Worm (Caenorhabditis elegans): ENCODE measurements around the gene fut-2.

The fut-2 gene

ce11 chrV:6579992-6580391, 4.3 kb upstream of the fut-2 start, which contains the start of gene EGAP9.3:
Gene EGAP9.3, minus strand, starts transcription at chrV:6580122.
- no peak for TF ChIP-seq dao-5 (tag; optimal IDR thresholded peaks at IDR 0.05)
- no peak for TF ChIP-seq him-1 (tag; optimal IDR thresholded peaks at IDR 0.05)
- no peak for TF ChIP-seq W03F9.2 (tag; optimal IDR thresholded peaks at IDR 0.05)

- TF ChIP-seq him-1 (tag; optimal IDR thresholded peaks at IDR 0.05) (no peak), dao-5 (tag; optimal IDR thresholded peaks at IDR 0.05) (no peak), W03F9.2 (tag; optimal IDR thresholded peaks at IDR 0.05) (no peak)
Observed at ce11 chrV:6576567-6576966, 877 bp upstream of the fut-2 start, which contains the start of gene EGAP9.4. Gene EGAP9.4, plus strand, starts transcription at chrV:6576867.

ce11 chrV:6565851-6566386, 9.8 kb downstream of the fut-2 start, which contains the start of gene K04A8.1:
Gene K04A8.1, plus strand, starts transcription at chrV:6566336.
- no peak for TF ChIP-seq him-1 (tag; optimal IDR thresholded peaks at IDR 0.05)

ce11 chrV:6561592-6561991, 14.1 kb downstream of the fut-2 start, which contains the start of gene spp-19:
Gene spp-19, minus strand, starts transcription at chrV:6561692.
- TF ChIP-seq him-1 (tag; optimal IDR thresholded peaks at IDR 0.05) (no peak), W03F9.2 (tag; optimal IDR thresholded peaks at IDR 0.05) (no peak), dao-5 (tag; optimal IDR thresholded peaks at IDR 0.05) (no peak)

ce11 chrV:6559585-6559984, 16.1 kb downstream of the fut-2 start:
- TF ChIP-seq dao-5 (tag; optimal IDR thresholded peaks at IDR 0.05), result peak; percentile 21
- TF ChIP-seq W03F9.2 (tag; optimal IDR thresholded peaks at IDR 0.05), result no peak
- no peak for TF ChIP-seq him-1 (tag; optimal IDR thresholded peaks at IDR 0.05)

ce11 chrV:6559105-6559504, 16.6 kb downstream of the fut-2 start, which contains the start of gene spp-26:
Gene spp-26, minus strand, starts transcription at chrV:6559205.
- TF ChIP-seq dao-5 (tag; optimal IDR thresholded peaks at IDR 0.05), result no peak
- TF ChIP-seq him-1 (tag; optimal IDR thresholded peaks at IDR 0.05), result no peak
- no peak for TF ChIP-seq W03F9.2 (tag; optimal IDR thresholded peaks at IDR 0.05)

ce11 chrV:6558103-6558502, 17.6 kb downstream of the fut-2 start, which contains the start of gene spp-20:
Gene spp-20, minus strand, starts transcription at chrV:6558203.
- no peak for TF ChIP-seq W03F9.2 (tag; optimal IDR thresholded peaks at IDR 0.05)
- no peak for TF ChIP-seq him-1 (tag; optimal IDR thresholded peaks at IDR 0.05)
- no peak for TF ChIP-seq dao-5 (tag; optimal IDR thresholded peaks at IDR 0.05)

ce11 chrV:6557035-6557434, 18.7 kb downstream of the fut-2 start, which contains the start of gene spp-27:
Gene spp-27, minus strand, starts transcription at chrV:6557135.
- TF ChIP-seq him-1 (tag; optimal IDR thresholded peaks at IDR 0.05), result no peak
- no peak for TF ChIP-seq W03F9.2 (tag; optimal IDR thresholded peaks at IDR 0.05)
- no peak for TF ChIP-seq dao-5 (tag; optimal IDR thresholded peaks at IDR 0.05)

- TF ChIP-seq W03F9.2 (tag; optimal IDR thresholded peaks at IDR 0.05) (no peak), him-1 (tag; optimal IDR thresholded peaks at IDR 0.05) (no peak), dao-5 (tag; optimal IDR thresholded peaks at IDR 0.05) (no peak)
Observed at ce11 chrV:6554308-6554707, 21.4 kb downstream of the fut-2 start, which contains the start of gene K04A8.19. Gene K04A8.19, minus strand, starts transcription at chrV:6554408.

- peak; percentile 26 for TF ChIP-seq dao-5 (tag; optimal IDR thresholded peaks at IDR 0.05)
- no peak for TF ChIP-seq W03F9.2 (tag; optimal IDR thresholded peaks at IDR 0.05)
- no peak for TF ChIP-seq him-1 (tag; optimal IDR thresholded peaks at IDR 0.05)
Observed at ce11 chrV:6551707-6552390, 23.8 kb downstream of the fut-2 start, which contains the start of gene twk-10. Gene twk-10, plus strand, starts transcription at chrV:6552340.

ce11 chrV:6549871-6550270, 25.8 kb downstream of the fut-2 start, which contains the start of gene lipl-4:
Gene lipl-4, plus strand, starts transcription at chrV:6550171.
- no peak for TF ChIP-seq dao-5 (tag; optimal IDR thresholded peaks at IDR 0.05)
- no peak for TF ChIP-seq him-1 (tag; optimal IDR thresholded peaks at IDR 0.05)
- no peak for TF ChIP-seq W03F9.2 (tag; optimal IDR thresholded peaks at IDR 0.05)

- TF ChIP-seq dao-5 (tag; optimal IDR thresholded peaks at IDR 0.05) (no peak), W03F9.2 (tag; optimal IDR thresholded peaks at IDR 0.05) (no peak), him-1 (tag; optimal IDR thresholded peaks at IDR 0.05) (no peak)
Observed at ce11 chrV:6549148-6549547, 26.5 kb downstream of the fut-2 start, which contains the start of gene K04A8.20. Gene K04A8.20, plus strand, starts transcription at chrV:6549448.

ce11 chrV:6548309-6548708, 27.4 kb downstream of the fut-2 start:
- TF ChIP-seq him-1 (tag; optimal IDR thresholded peaks at IDR 0.05) (no peak), dao-5 (tag; optimal IDR thresholded peaks at IDR 0.05) (no peak), W03F9.2 (tag; optimal IDR thresholded peaks at IDR 0.05) (no peak)

All from whole organism, L4/young adult.